Fruit fly (Drosophila melanogaster): Measurements from ENCODE around the gene CG14314.

DNA sequence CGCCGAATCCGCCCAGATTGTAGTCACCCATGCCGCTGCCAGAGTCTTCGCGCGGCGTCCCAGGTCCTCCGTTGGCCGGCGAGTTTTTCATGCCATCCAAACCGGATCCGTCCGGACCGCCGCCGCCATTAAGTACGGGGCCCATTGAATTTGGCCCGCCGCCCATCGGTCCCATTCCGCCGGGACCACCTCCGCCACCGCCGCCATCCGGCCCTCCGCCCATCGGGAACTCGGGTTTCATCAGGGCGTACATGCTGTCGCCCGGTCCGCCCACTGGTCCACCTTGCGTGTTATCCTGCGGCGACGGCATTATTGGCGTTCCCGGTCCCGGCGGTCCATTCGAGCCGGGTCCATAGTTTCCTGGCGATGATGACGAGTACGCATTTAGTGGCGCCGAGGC lies 20.6 kb upstream of the CG14314 start:
- no peak for TF ChIP-seq Vsx2 (GFP tag; optimal IDR thresholded peaks at IDR 0.05; ENCODE audit: partially characterized antibody)
- no peak for TF ChIP-seq woc (GFP tag; optimal IDR thresholded peaks at IDR 0.05)
- no peak for TF ChIP-seq dmrt93B (GFP tag; optimal IDR thresholded peaks at IDR 0.05)
- no peak for TF ChIP-seq Myc (optimal IDR thresholded peaks at IDR 0.05)
- TF ChIP-seq h (GFP tag; optimal IDR thresholded peaks at IDR 0.05): no peak
- TF ChIP-seq ey (GFP tag; optimal IDR thresholded peaks at IDR 0.05): no peak
- TF ChIP-seq foxo (GFP tag; optimal IDR thresholded peaks at IDR 0.05): no peak
- TF ChIP-seq N (GFP tag; optimal IDR thresholded peaks at IDR 0.05): no peak
- no peak for TF ChIP-seq fru (GFP tag; optimal IDR thresholded peaks at IDR 0.05)
